Fruit fly (Drosophila melanogaster): ENCODE measurements around the gene CG42526.
A peak's percentile ranks its signal among the peaks of the same experiment; 100 is the strongest.

CG42526 gene

DNA sequence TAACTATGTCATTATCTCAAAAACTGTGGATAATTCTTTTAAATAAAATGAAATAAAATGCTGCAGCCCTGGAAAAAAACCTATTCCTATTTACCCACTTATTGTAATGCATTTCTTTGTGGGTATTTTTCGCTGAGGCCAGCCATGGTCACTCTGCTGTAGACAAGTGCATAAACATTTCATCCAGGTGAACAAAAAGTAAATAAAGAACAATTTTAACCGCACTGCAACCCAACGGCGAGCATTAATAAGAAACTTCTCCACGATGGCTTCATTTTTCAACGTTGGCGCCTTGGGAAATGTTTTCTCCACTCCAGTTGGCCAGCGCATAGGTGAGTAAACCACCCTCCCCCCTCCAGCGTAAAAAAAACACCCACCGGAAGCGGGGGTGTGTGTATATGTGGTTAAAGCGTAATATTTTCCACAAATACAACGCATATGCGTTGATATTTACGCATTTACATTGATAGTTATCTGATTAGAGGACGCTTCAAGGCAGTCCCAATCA is 11.6 kb upstream of the CG42526 start, which contains the start of gene CG3529 (continued):
- TF ChIP-seq mld (GFP tag; IDR thresholded peaks at IDR 0.05; ENCODE audit: partially characterized antibody) (no peak), Asciz (GFP tag; optimal IDR thresholded peaks at IDR 0.05) (peak; percentile 37), CG30020 (tag; optimal IDR thresholded peaks at IDR 0.05) (peak; percentile 31), CG11695 (GFP tag; IDR thresholded peaks at IDR 0.05) (no peak), CG33213 (GFP tag; optimal IDR thresholded peaks at IDR 0.05) (peak; percentile 42), Sox102F (GFP tag; optimal IDR thresholded peaks at IDR 0.05) (peak; percentile 21), CG15696 (tag; optimal IDR thresholded peaks at IDR 0.05) (peak; percentile 20), CoRest (tag; optimal IDR thresholded peaks at IDR 0.05) (peak; percentile 49), fd64A (GFP tag; optimal IDR thresholded peaks at IDR 0.05) (peak; percentile 27), nmo (GFP tag; optimal IDR thresholded peaks at IDR 0.05) (peak; percentile 34), Trl (optimal IDR thresholded peaks at IDR 0.05) (no peak), Trl (GFP tag; optimal IDR thresholded peaks at IDR 0.05) (no peak), CG14710 (tag; optimal IDR thresholded peaks at IDR 0.05) (peak; percentile 51), CG31441 (GFP tag; IDR thresholded peaks at IDR 0.05) (peak; percentile 40; the same call in 1 of the 2 replicates), B-H2 (GFP tag; optimal IDR thresholded peaks at IDR 0.05) (peak; percentile 64), Hr3 (GFP tag; optimal IDR thresholded peaks at IDR 0.05) (no peak), Tbp (GFP tag; optimal IDR thresholded peaks at IDR 0.05) (no peak), Kr (GFP tag; optimal IDR thresholded peaks at IDR 0.05) (no peak), al (GFP tag; IDR thresholded peaks at IDR 0.05) (no peak), H2.0 (GFP tag; IDR thresholded peaks at IDR 0.05) (peak; percentile 27; the same call in 1 of the 2 replicates), repo (GFP tag; optimal IDR thresholded peaks at IDR 0.05) (peak; percentile 25), sr (GFP tag; IDR thresholded peaks at IDR 0.05) (peak; percentile 62; the same call in 2 of the 3 replicates), ATbp (GFP tag; optimal IDR thresholded peaks at IDR 0.05) (peak; percentile 34), CG14441 (GFP tag; IDR thresholded peaks at IDR 0.05) (no peak), CG13424 (tag; optimal IDR thresholded peaks at IDR 0.05) (peak; percentile 47), yki (optimal IDR thresholded peaks at IDR 0.05) (no peak), CG1792 (GFP tag; optimal IDR thresholded peaks at IDR 0.05) (no peak), scrt (GFP tag; optimal IDR thresholded peaks at IDR 0.05) (peak; percentile 2), lbe (GFP tag; optimal IDR thresholded peaks at IDR 0.05) (peak; percentile 29), CG2712 (tag; optimal IDR thresholded peaks at IDR 0.05) (peak; percentile 57), CG30403 (GFP tag; optimal IDR thresholded peaks at IDR 0.05) (peak; percentile 29), exex (tag; optimal IDR thresholded peaks at IDR 0.05) (no peak), Side (GFP tag; optimal IDR thresholded peaks at IDR 0.05) (no peak), CG15514 (GFP tag; optimal IDR thresholded peaks at IDR 0.05) (peak; percentile 73), CG7786 (GFP tag; optimal IDR thresholded peaks at IDR 0.05) (peak; percentile 8), chif (GFP tag; optimal IDR thresholded peaks at IDR 0.05) (no peak), jigr1 (GFP tag; IDR thresholded peaks at IDR 0.05) (no peak), her (GFP tag; optimal IDR thresholded peaks at IDR 0.05) (peak; percentile 78), CG7271 (tag; optimal IDR thresholded peaks at IDR 0.05) (no peak), CG8290 (GFP tag; optimal IDR thresholded peaks at IDR 0.05) (peak; percentile 13), CG8290 (tag; optimal IDR thresholded peaks at IDR 0.05) (peak; percentile 39 to 42), HLH4C (GFP tag; IDR thresholded peaks at IDR 0.05; ENCODE audit: partially characterized antibody) (no peak), MBD-R2 (GFP tag; IDR thresholded peaks at IDR 0.05) (peak; percentile 53; the same call in 1 of the 2 replicates), CG12236 (GFP tag; optimal IDR thresholded peaks at IDR 0.05) (peak; percentile 10), phol (tag; optimal IDR thresholded peaks at IDR 0.05) (peak; percentile 71), Stat92E (GFP tag; optimal IDR thresholded peaks at IDR 0.05) (peak in 1 of 3 experiments; percentile 54), lilli (GFP tag; optimal IDR thresholded peaks at IDR 0.05) (peak; percentile 21), mam (GFP tag; optimal IDR thresholded peaks at IDR 0.05) (peak; percentile 14), cad (GFP tag; optimal IDR thresholded peaks at IDR 0.05) (no peak), disco-r (GFP tag; optimal IDR thresholded peaks at IDR 0.05) (peak; percentile 39), CG10267 (tag; optimal IDR thresholded peaks at IDR 0.05) (peak; percentile 43)
